Fruit fly (Drosophila melanogaster): ENCODE data around the gene Rassf.
A peak's percentile ranks its signal among the peaks of the same experiment; 100 is the strongest.

Rassf gene

dm6 chr3R:23147058-23147457 is 29.3 kb upstream of the Rassf start:
- TF ChIP-seq usp (GFP tag; optimal IDR thresholded peaks at IDR 0.05), result no peak
- TF ChIP-seq CG8478 (optimal IDR thresholded peaks at IDR 0.05), result no peak
- TF ChIP-seq EcR (GFP tag; optimal IDR thresholded peaks at IDR 0.05), result no peak
- TF ChIP-seq psq (optimal IDR thresholded peaks at IDR 0.05), result no peak
- TF ChIP-seq pan (optimal IDR thresholded peaks at IDR 0.05), result no peak
- TF ChIP-seq Dll (optimal IDR thresholded peaks at IDR 0.05), result no peak

dm6 chr3R:23145681-23146080 is 27.9 kb upstream of the Rassf start:
- TF ChIP-seq usp (GFP tag; optimal IDR thresholded peaks at IDR 0.05), result no peak
- no peak for TF ChIP-seq psq (optimal IDR thresholded peaks at IDR 0.05)
- no peak for TF ChIP-seq Dll (optimal IDR thresholded peaks at IDR 0.05)
- no peak for TF ChIP-seq pan (optimal IDR thresholded peaks at IDR 0.05)
- TF ChIP-seq CG8478 (optimal IDR thresholded peaks at IDR 0.05), result no peak
- TF ChIP-seq EcR (GFP tag; optimal IDR thresholded peaks at IDR 0.05), result no peak

DNA sequence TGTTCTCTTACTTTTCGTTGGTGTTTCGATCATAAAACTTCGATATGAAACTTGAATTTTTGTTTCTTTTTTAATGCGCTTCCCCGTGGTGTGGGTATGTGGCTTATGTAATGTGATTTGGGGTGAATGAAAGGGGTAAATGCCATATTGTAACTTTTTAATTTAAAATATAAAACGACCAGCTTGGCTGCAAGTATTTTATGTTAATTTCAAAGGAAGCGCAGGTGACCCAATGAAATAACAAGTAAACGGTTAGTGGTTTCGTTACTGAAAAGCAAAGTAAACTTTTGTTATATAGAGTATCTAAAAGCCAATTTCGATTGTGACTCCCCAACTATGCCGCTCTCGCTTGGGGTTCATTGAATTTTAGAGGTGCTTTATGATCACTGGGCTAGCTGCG is 26.9 kb upstream of the Rassf start:
- no peak for TF ChIP-seq psq (optimal IDR thresholded peaks at IDR 0.05)

DNA sequence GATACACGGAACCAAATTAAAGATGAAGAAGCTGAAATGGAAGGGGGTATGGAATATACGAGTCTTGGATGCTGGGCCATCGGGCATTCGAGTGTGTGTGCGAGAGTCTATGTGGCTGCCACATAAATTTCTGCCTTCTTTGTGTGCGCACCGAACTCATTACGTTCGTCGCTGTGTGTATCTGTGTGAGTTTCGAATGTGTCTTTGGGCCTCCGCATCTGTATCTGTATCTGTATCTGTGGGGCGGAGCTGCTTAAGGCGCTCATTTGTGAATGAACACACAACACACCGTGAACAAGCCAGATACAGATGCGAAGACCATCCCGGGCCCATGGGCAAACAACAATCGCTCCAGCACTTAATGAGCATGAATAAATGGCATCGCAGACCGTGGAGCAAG is 25.7 kb upstream of the Rassf start:
- TF ChIP-seq EcR (GFP tag; optimal IDR thresholded peaks at IDR 0.05), result no peak
- TF ChIP-seq psq (optimal IDR thresholded peaks at IDR 0.05), result no peak
- peak; percentile 38 for TF ChIP-seq Dll (optimal IDR thresholded peaks at IDR 0.05)
- TF ChIP-seq pan (optimal IDR thresholded peaks at IDR 0.05), result no peak
- no peak for TF ChIP-seq usp (GFP tag; optimal IDR thresholded peaks at IDR 0.05)
- TF ChIP-seq CG8478 (optimal IDR thresholded peaks at IDR 0.05), result no peak

- TF ChIP-seq CG8478 (optimal IDR thresholded peaks at IDR 0.05) (peak; percentile 70), Dll (optimal IDR thresholded peaks at IDR 0.05) (no peak), usp (GFP tag; optimal IDR thresholded peaks at IDR 0.05) (no peak), psq (optimal IDR thresholded peaks at IDR 0.05) (no peak)
These were observed 24.1 kb upstream of the Rassf start, which contains the start of gene hh for dm6 chr3R:23141678-23142338. TSS of gene hh (minus strand) at chr3R:23141906.

dm6 chr3R:23141113-23141512 is 23.4 kb upstream of the Rassf start:
- TF ChIP-seq Dll (optimal IDR thresholded peaks at IDR 0.05), result no peak
- no peak for TF ChIP-seq EcR (GFP tag; optimal IDR thresholded peaks at IDR 0.05)
- no peak for TF ChIP-seq usp (GFP tag; optimal IDR thresholded peaks at IDR 0.05)
- no peak for TF ChIP-seq CG8478 (optimal IDR thresholded peaks at IDR 0.05)
- no peak for TF ChIP-seq psq (optimal IDR thresholded peaks at IDR 0.05)
- no peak for TF ChIP-seq pan (optimal IDR thresholded peaks at IDR 0.05)

dm6 chr3R:23140280-23140679 is 22.5 kb upstream of the Rassf start:
- no peak for TF ChIP-seq Dll (optimal IDR thresholded peaks at IDR 0.05)
- TF ChIP-seq CG8478 (optimal IDR thresholded peaks at IDR 0.05), result no peak
- no peak for TF ChIP-seq EcR (GFP tag; optimal IDR thresholded peaks at IDR 0.05)
- TF ChIP-seq usp (GFP tag; optimal IDR thresholded peaks at IDR 0.05), result no peak
- no peak for TF ChIP-seq pan (optimal IDR thresholded peaks at IDR 0.05)
- TF ChIP-seq psq (optimal IDR thresholded peaks at IDR 0.05), result no peak

DNA sequence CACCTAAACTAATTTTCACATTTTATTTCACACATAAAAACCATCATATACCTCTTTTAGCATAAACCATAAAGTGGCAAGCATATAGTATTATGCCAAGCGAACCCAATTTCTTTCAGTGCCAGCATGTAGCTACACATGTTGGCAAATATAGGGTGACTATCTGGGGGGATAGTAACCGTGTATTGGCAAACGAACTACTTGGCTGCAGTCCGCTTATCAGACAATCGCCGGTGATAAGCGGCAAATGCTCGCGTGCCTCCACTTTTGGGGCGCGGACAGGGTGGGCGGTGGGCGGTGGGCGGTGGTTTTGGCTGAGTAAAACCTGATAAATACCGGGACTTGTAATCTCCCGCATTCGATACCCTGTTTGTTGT is 21.9 kb upstream of the Rassf start:
- no peak for TF ChIP-seq pan (optimal IDR thresholded peaks at IDR 0.05)
- no peak for TF ChIP-seq Dll (optimal IDR thresholded peaks at IDR 0.05)
- TF ChIP-seq EcR (GFP tag; optimal IDR thresholded peaks at IDR 0.05), result no peak
- no peak for TF ChIP-seq usp (GFP tag; optimal IDR thresholded peaks at IDR 0.05)
- TF ChIP-seq CG8478 (optimal IDR thresholded peaks at IDR 0.05), result no peak
- TF ChIP-seq psq (optimal IDR thresholded peaks at IDR 0.05), result no peak

DNA sequence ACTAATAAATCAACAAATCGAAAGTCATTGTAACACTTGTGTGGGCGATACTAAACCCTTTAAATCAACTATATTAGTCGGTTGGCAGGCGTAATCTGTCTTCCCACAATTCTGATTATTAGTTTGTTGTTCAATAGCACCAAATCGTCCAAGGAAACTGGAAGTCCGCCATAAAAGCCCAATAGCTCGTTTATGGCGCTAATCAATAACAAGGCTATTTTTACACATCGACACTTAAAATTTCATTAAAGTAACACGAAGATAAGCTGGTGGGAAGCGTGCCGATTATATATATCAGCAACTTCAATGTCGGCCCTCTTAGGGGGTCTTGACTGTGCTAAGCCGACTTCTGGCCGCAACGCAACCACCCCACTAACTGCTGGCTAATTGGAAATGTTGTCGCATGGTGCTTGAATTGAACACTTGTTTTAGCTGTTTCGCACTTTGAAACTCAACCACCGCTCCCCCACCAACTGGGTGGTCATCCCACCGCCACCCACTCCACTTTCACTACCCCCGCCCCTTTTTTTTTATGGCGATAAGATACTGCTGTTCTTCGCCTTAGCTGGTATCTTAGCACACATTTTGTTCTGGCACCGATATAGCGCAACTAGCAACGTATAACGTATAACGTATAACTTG is 21.4 kb upstream of the Rassf start:
- TF ChIP-seq CG8478 (optimal IDR thresholded peaks at IDR 0.05) (no peak), usp (GFP tag; optimal IDR thresholded peaks at IDR 0.05) (no peak), Dll (optimal IDR thresholded peaks at IDR 0.05) (no peak), psq (optimal IDR thresholded peaks at IDR 0.05) (no peak), pan (optimal IDR thresholded peaks at IDR 0.05) (no peak), EcR (GFP tag; optimal IDR thresholded peaks at IDR 0.05) (no peak)

- TF ChIP-seq EcR (GFP tag; optimal IDR thresholded peaks at IDR 0.05) (no peak), CG8478 (optimal IDR thresholded peaks at IDR 0.05) (no peak), psq (optimal IDR thresholded peaks at IDR 0.05) (no peak), usp (GFP tag; optimal IDR thresholded peaks at IDR 0.05) (no peak), Dll (optimal IDR thresholded peaks at IDR 0.05) (no peak), pan (optimal IDR thresholded peaks at IDR 0.05) (no peak)
These were observed 20.7 kb upstream of the Rassf start for dm6 chr3R:23138439-23138838.

DNA sequence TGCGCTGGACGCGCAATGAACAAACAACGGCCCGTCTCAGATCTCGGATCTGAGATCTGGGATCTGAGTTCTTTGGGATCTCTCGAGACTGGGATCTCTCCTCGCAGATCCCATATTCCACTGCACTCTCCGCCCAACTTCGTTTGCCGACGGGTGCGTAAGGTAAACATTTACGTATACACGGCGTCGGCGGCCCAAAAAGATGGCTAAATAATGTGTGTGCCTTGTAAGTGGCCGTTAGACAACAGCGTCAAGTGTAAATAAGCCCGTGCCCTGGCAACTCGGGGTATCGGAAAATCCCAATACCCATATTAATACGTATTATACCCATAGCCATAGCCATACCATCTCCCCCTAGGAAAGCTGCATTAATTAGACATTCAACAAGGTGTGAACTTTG is 17.0 kb upstream of the Rassf start:
- no peak for TF ChIP-seq psq (optimal IDR thresholded peaks at IDR 0.05)
- TF ChIP-seq usp (GFP tag; optimal IDR thresholded peaks at IDR 0.05), result no peak
- no peak for TF ChIP-seq CG8478 (optimal IDR thresholded peaks at IDR 0.05)
- TF ChIP-seq Dll (optimal IDR thresholded peaks at IDR 0.05), result no peak

dm6 chr3R:23133301-23133828 is 15.6 kb upstream of the Rassf start:
- TF ChIP-seq EcR (GFP tag; optimal IDR thresholded peaks at IDR 0.05), result no peak
- no peak for TF ChIP-seq CG8478 (optimal IDR thresholded peaks at IDR 0.05)
- TF ChIP-seq usp (GFP tag; optimal IDR thresholded peaks at IDR 0.05), result no peak
- TF ChIP-seq pan (optimal IDR thresholded peaks at IDR 0.05), result no peak
- TF ChIP-seq psq (optimal IDR thresholded peaks at IDR 0.05), result no peak
- TF ChIP-seq Dll (optimal IDR thresholded peaks at IDR 0.05), result no peak

DNA sequence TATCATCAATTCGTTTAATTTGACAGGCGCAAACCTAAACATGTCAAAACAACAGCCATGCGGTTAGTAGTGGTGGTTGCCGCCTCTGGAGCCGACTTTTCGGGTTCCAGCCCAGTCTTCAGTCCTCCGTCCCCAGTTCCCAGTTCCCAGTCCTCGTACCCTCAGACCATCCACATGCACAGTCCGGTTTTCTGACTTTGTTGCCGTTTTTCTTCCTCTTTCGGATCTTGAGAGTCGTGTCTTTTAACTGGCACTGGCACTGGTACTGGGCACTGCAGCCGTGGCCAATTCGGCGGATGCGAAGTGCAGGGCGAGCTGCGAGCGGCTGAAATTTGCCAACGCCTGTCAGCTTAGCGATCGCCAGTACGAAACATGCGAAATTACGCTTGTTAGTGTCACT is 14.6 kb upstream of the Rassf start:
- TF ChIP-seq EcR (GFP tag; optimal IDR thresholded peaks at IDR 0.05) (no peak), psq (optimal IDR thresholded peaks at IDR 0.05) (no peak), CG8478 (optimal IDR thresholded peaks at IDR 0.05) (no peak), pan (optimal IDR thresholded peaks at IDR 0.05) (no peak), usp (GFP tag; optimal IDR thresholded peaks at IDR 0.05) (no peak), Dll (optimal IDR thresholded peaks at IDR 0.05) (no peak)

Data from whole organism.